Fruit fly (Drosophila melanogaster): ENCODE measurements around the gene CG34273.

Gene CG34273

DNA sequence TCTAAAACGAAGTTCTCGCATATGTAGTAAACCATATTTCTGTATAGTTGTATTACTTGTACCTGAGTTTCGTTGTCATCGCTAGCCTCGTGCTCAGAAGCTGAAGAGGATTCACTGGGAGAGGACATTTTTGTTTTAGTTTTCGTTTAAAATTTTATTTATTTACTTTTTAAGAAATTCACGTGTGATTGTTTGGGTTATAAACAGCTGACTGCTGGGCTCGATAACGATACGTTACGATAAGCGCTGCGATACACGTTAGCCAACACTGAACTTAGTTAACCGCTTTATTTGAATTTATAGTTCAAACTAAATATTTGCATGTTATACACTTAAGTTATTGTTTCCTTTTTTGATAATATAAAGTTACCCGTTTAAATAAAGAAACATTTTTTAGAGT, 3.4 kb upstream of the CG34273 start, which contains the start of gene CG8461 (continued):
- TF ChIP-seq MTF-1 (GFP tag; optimal IDR thresholded peaks at IDR 0.05; ENCODE audit: borderline replicate concordance) (no peak), Usf (GFP tag; optimal IDR thresholded peaks at IDR 0.05) (no peak), CG2875 (GFP tag; optimal IDR thresholded peaks at IDR 0.05) (no peak), twi (tag; optimal IDR thresholded peaks at IDR 0.05) (no peak), CG12942 (GFP tag; optimal IDR thresholded peaks at IDR 0.05) (no peak), Rx (GFP tag; IDR thresholded peaks at IDR 0.05) (no peak), peb (GFP tag; IDR thresholded peaks at IDR 0.05) (no peak), zfh2 (GFP tag; optimal IDR thresholded peaks at IDR 0.05) (no peak), gcm2 (GFP tag; optimal IDR thresholded peaks at IDR 0.05) (no peak), Hr78 (GFP tag; optimal IDR thresholded peaks at IDR 0.05) (no peak), Asciz (GFP tag; optimal IDR thresholded peaks at IDR 0.05) (no peak), CG12236 (GFP tag; optimal IDR thresholded peaks at IDR 0.05) (no peak), jing (GFP tag; optimal IDR thresholded peaks at IDR 0.05) (no peak), CG18599 (GFP tag; optimal IDR thresholded peaks at IDR 0.05) (no peak), CG18011 (GFP tag; optimal IDR thresholded peaks at IDR 0.05) (no peak), esg (GFP tag; conservative IDR thresholded peaks at IDR 0.05) (no peak), Ets65A (GFP tag) (no peak), Gug (GFP tag; IDR thresholded peaks at IDR 0.05) (no peak), CG3407 (GFP tag; optimal IDR thresholded peaks at IDR 0.05) (no peak), CG12769 (tag; optimal IDR thresholded peaks at IDR 0.05) (no peak), lmd (GFP tag; IDR thresholded peaks at IDR 0.05) (no peak), Dip2 (GFP tag; IDR thresholded peaks at IDR 0.05) (no peak), pum (GFP tag; optimal IDR thresholded peaks at IDR 0.05) (no peak), Doc2 (GFP tag; IDR thresholded peaks at IDR 0.05) (no peak), CG10431 (GFP tag; optimal IDR thresholded peaks at IDR 0.05) (no peak), pb (GFP tag; optimal IDR thresholded peaks at IDR 0.05) (no peak), HmgZ (tag; optimal IDR thresholded peaks at IDR 0.05) (no peak), HLH3B (GFP tag; IDR thresholded peaks at IDR 0.05) (no peak), CG15011 (GFP tag; optimal IDR thresholded peaks at IDR 0.05) (no peak), sna (GFP tag; IDR thresholded peaks at IDR 0.05; ENCODE audit: partially characterized antibody) (no peak), bigmax (GFP tag; optimal IDR thresholded peaks at IDR 0.05) (no peak), CG5180 (GFP tag; optimal IDR thresholded peaks at IDR 0.05) (no peak), Hsf (GFP tag; optimal IDR thresholded peaks at IDR 0.05) (no peak), Max (GFP tag; optimal IDR thresholded peaks at IDR 0.05) (no peak), CG6272 (GFP tag; IDR thresholded peaks at IDR 0.05) (no peak), CG2116 (GFP tag; optimal IDR thresholded peaks at IDR 0.05) (peak; percentile 70), NFAT (GFP tag; IDR thresholded peaks at IDR 0.05) (no peak), CG15601 (tag; optimal IDR thresholded peaks at IDR 0.05) (no peak), Xrp1 (GFP tag; IDR thresholded peaks at IDR 0.05) (no peak), br (optimal IDR thresholded peaks at IDR 0.05) (no peak), wdn (GFP tag; IDR thresholded peaks at IDR 0.05) (no peak), jigr1 (GFP tag; IDR thresholded peaks at IDR 0.05) (no peak), Ssrp (tag; optimal IDR thresholded peaks at IDR 0.05) (no peak), Hmr (GFP tag; optimal IDR thresholded peaks at IDR 0.05) (no peak), Vsx1 (GFP tag; optimal IDR thresholded peaks at IDR 0.05) (no peak), chif (GFP tag; optimal IDR thresholded peaks at IDR 0.05) (no peak), CG17912 (GFP tag; optimal IDR thresholded peaks at IDR 0.05) (no peak), fru (optimal IDR thresholded peaks at IDR 0.05) (no peak), crol (GFP tag; IDR thresholded peaks at IDR 0.05) (no peak), CG17802 (tag; optimal IDR thresholded peaks at IDR 0.05) (no peak), CG1792 (GFP tag; optimal IDR thresholded peaks at IDR 0.05) (no peak), fd3F (GFP tag; optimal IDR thresholded peaks at IDR 0.05) (no peak), HmgD (GFP tag; optimal IDR thresholded peaks at IDR 0.05) (no peak)
